Worm (Caenorhabditis elegans) whole organism, late embryonic: ENCODE results near the gene ilys-6.

ENCODE experiments used
- F13H6.1 ChIP-seq: sonication (generic microtip); optimal IDR thresholded peaks from 2 replicates; lab custom pipeline; 2016; ENCODE audit warnings: missing genetic modification characterization, missing compliant biosample characterization
- K02D7.2 ChIP-seq: sonication (generic microtip); optimal IDR thresholded peaks from 2 replicates; lab custom pipeline; 2017; ENCODE audit warnings: mild to moderate bottlenecking, missing genetic modification characterization, missing compliant biosample characterization
- ceh-30 ChIP-seq: fragments of 150-350 bp; optimal IDR thresholded peaks from 2 replicates; lab custom pipeline; 2014; ENCODE audit warnings: missing biosample characterization, missing genetic modification characterization
- ceh-9 ChIP-seq: sonication (generic microtip); optimal IDR thresholded peaks from 2 replicates; lab custom pipeline; 2016; ENCODE audit warnings: mild to moderate bottlenecking, missing genetic modification characterization, inconsistent platforms, missing compliant biosample characterization
- che-1 ChIP-seq: sonication (generic microtip); optimal IDR thresholded peaks from 2 replicates; lab custom pipeline; 2016; ENCODE audit warnings: mild to moderate bottlenecking, missing genetic modification characterization, missing compliant biosample characterization
- fkh-10 ChIP-seq: fragments of 150-350 bp; optimal IDR thresholded peaks from 2 replicates; lab custom pipeline; 2014; ENCODE audit warnings: missing biosample characterization, missing genetic modification reagents, missing genetic modification characterization
- hlh-30 ChIP-seq: sonication (generic microtip); optimal IDR thresholded peaks from 2 replicates; lab custom pipeline; 2017; ENCODE audit warnings: antibody characterized with exemption, missing genetic modification characterization, missing compliant biosample characterization; ENCODE audit not compliant: insufficient read depth
- nfya-1 ChIP-seq: sonication (generic microtip); optimal IDR thresholded peaks from 2 replicates; lab custom pipeline; 2017; ENCODE audit warnings: missing genetic modification characterization, mild to moderate bottlenecking, missing compliant biosample characterization, antibody characterized with exemption, moderate library complexity
- pha-4 ChIP-seq: fragments of 150-350 bp; optimal IDR thresholded peaks from 2 replicates; lab custom pipeline; 2018; ENCODE audit warnings: missing biosample characterization, missing genetic modification reagents, missing genetic modification characterization
- sdc-2 ChIP-seq: sonication (generic microtip); optimal IDR thresholded peaks from 2 replicates; lab custom pipeline; 2016; ENCODE audit warnings: missing genotype, missing genetic modification characterization, missing compliant biosample characterization
- sox-4 ChIP-seq: sonication (generic microtip); optimal IDR thresholded peaks from 2 replicates; lab custom pipeline; 2017; ENCODE audit warnings: mild to moderate bottlenecking, missing genetic modification characterization, inconsistent platforms, missing compliant biosample characterization
- tbx-2 ChIP-seq: sonication (generic microtip); optimal IDR thresholded peaks from 2 replicates; lab custom pipeline; 2016; ENCODE audit warnings: missing genetic modification characterization, missing compliant biosample characterization
- zip-5 ChIP-seq: sonication (generic microtip); optimal IDR thresholded peaks from 2 replicates; lab custom pipeline; 2016; ENCODE audit warnings: missing genetic modification characterization, missing compliant biosample characterization

DNA sequence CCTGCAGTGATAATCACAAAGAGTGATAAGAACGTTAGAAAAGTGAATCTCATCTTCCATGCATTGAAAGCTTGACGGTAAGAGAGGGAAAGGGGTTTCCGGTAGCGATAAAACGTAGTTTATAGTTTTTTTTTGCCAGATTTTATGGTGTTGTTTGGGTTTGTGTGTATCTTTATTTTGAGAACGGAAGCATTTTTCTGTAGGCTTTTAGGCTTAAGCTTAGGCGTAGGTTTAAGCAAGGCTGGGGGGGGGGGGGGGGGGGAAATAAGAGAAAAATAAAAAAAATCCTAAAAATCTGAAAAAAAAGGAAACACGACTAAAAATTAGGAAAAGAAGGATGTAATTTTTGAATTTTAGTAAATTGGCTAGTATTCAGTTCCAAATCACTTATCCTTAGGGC is 15.4 kb upstream of the ilys-6 start, which contains the start of gene C35B1.8:
- no peak for TF ChIP-seq ceh-30 (tag; lab: Kevin White, UChicago)
- no peak for TF ChIP-seq sdc-2 (tag; lab: Kevin White, UChicago)
- no peak for TF ChIP-seq nfya-1
- no peak for TF ChIP-seq ceh-9 (tag; lab: Kevin White, UChicago)
- TF ChIP-seq fkh-10 (GFP tag; lab: Kevin White, UChicago): no peak
- no peak for TF ChIP-seq zip-5
- no peak for TF ChIP-seq F13H6.1 (tag; lab: Kevin White, UChicago)
- no peak for TF ChIP-seq sox-4 (tag; lab: Kevin White, UChicago)
- no peak for TF ChIP-seq pha-4 (tag; lab: Kevin White, UChicago)
- no peak for TF ChIP-seq hlh-30 (tag; lab: Kevin White, UChicago)
- no peak for TF ChIP-seq tbx-2 (tag; lab: Kevin White, UChicago)
- no peak for TF ChIP-seq K02D7.2 (tag; lab: Kevin White, UChicago)
- no peak for TF ChIP-seq che-1 (tag; lab: Kevin White, UChicago)
